Fruit fly (Drosophila melanogaster) whole organism, embryonic: ENCODE measurements around the gene CG4025.
A peak's percentile ranks its signal among the peaks of the same experiment; 100 is the strongest.

Experiments used
- ATbp ChIP-seq: fragments of 200-800 bp; sonication (Bioruptor generic); optimal IDR thresholded peaks from 2 replicates; lab custom pipeline; 2017; ENCODE audit warnings: missing biosample characterization, mild to moderate bottlenecking, missing genetic modification characterization, missing genetic modification reagents
- BtbVII ChIP-seq: fragments of 200-800 bp; sonication (Bioruptor generic); optimal IDR thresholded peaks from 3 replicates; lab custom pipeline; 2017; ENCODE audit warnings: missing biosample characterization, mild to moderate bottlenecking, missing genetic modification characterization
- Bteb2 ChIP-seq: fragments of 200-800 bp; sonication (Bioruptor generic); optimal IDR thresholded peaks from 2 replicates; lab custom pipeline; 2016; ENCODE audit warnings: missing biosample characterization, missing genetic modification characterization
- CG10274 ChIP-seq: fragments of 200-800 bp; sonication (Bioruptor generic); optimal IDR thresholded peaks from 3 replicates; lab custom pipeline; 2017; ENCODE audit warnings: missing biosample characterization, mild to moderate bottlenecking, missing genetic modification characterization
- CG11398 ChIP-seq: fragments of 200-800 bp; sonication (Bioruptor generic); optimal IDR thresholded peaks from 2 replicates; lab custom pipeline; 2016; ENCODE audit warnings: missing biosample characterization, missing genetic modification characterization
- CG11504 ChIP-seq: fragments of 200-800 bp; sonication (Bioruptor generic); optimal IDR thresholded peaks from 3 replicates; lab custom pipeline; 2019; ENCODE audit warnings: missing biosample characterization, mild to moderate bottlenecking, missing genetic modification characterization, moderate library complexity
- CG12769 ChIP-seq: fragments of 200-800 bp; sonication (Bioruptor generic); optimal IDR thresholded peaks from 2 replicates; lab custom pipeline; 2019; ENCODE audit warnings: missing biosample characterization, mild to moderate bottlenecking, missing genetic modification characterization, moderate library complexity
- CG14710 ChIP-seq: fragments of 200-800 bp; sonication (Bioruptor generic); optimal IDR thresholded peaks from 3 replicates; lab custom pipeline; 2019; ENCODE audit warnings: missing biosample characterization, mild to moderate bottlenecking, missing genetic modification characterization, moderate library complexity
- CG1529 ChIP-seq: fragments of 200-800 bp; sonication (Bioruptor generic); optimal IDR thresholded peaks from 3 replicates; lab custom pipeline; 2018; ENCODE audit warnings: missing biosample characterization, missing genetic modification characterization
- CG1602 ChIP-seq: fragments of 200-800 bp; sonication (Bioruptor generic); optimal IDR thresholded peaks from 3 replicates; lab custom pipeline; 2016; ENCODE audit warnings: missing biosample characterization, missing genetic modification characterization
- CG17802 ChIP-seq: fragments of 200-800 bp; sonication (Bioruptor generic); optimal IDR thresholded peaks from 2 replicates; lab custom pipeline; 2018; ENCODE audit warnings: missing biosample characterization, mild to moderate bottlenecking, missing genetic modification characterization, moderate library complexity
- CG2120 ChIP-seq: fragments of 200-800 bp; sonication (Bioruptor generic); optimal IDR thresholded peaks from 3 replicates; lab custom pipeline; 2016; ENCODE audit warnings: missing biosample characterization, missing genetic modification characterization
- CG31388 ChIP-seq: fragments of 200-800 bp; sonication (Bioruptor generic); optimal IDR thresholded peaks from 2 replicates; lab custom pipeline; 2016; ENCODE audit warnings: missing biosample characterization, missing genetic modification characterization
- CG4282 ChIP-seq: fragments of 200-800 bp; sonication (Bioruptor generic); optimal IDR thresholded peaks from 2 replicates; lab custom pipeline; 2016; ENCODE audit warnings: missing biosample characterization, missing genetic modification characterization
- CG4424 ChIP-seq: fragments of 200-800 bp; sonication (Bioruptor generic); optimal IDR thresholded peaks from 3 replicates; lab custom pipeline; 2016; ENCODE audit warnings: missing biosample characterization, missing genetic modification characterization
- CG8478 ChIP-seq: fragments of >200 bp; optimal IDR thresholded peaks from 2 replicates; lab custom pipeline; 2018
- CG9437 ChIP-seq: fragments of 200-800 bp; sonication (Bioruptor generic); optimal IDR thresholded peaks from 2 replicates; lab custom pipeline; 2018; ENCODE audit warnings: missing biosample characterization, mild to moderate bottlenecking, missing genetic modification characterization
- D ChIP-seq, 2 experiments: fragments of 200-800 bp in 1 of 2; fragments of >200 bp in 1 of 2; sonication (Bioruptor generic) in 1 of 2; optimal IDR thresholded peaks; 2 replicates in 1 of 2; 3 replicates in 1 of 2; lab custom pipeline; 2017; ENCODE audit warnings: mild to moderate bottlenecking in 1 of 2, missing biosample characterization in 1 of 2, missing genetic modification characterization in 1 of 2, missing genetic modification reagents in 1 of 2
- Dip2 ChIP-seq: fragments of 200-800 bp; sonication (Bioruptor generic); IDR thresholded peaks from 2 replicates; pipeline ENCODE4 v1.3.6; 2022; ENCODE audit warnings: missing biosample characterization, missing genetic modification characterization
- Drgx ChIP-seq: fragments of 200-800 bp; sonication (Bioruptor generic); IDR thresholded peaks from 2 replicates; pipeline ENCODE4 v1.3.6; 2022; ENCODE audit warnings: missing biosample characterization, missing genetic modification characterization
- Ets65A ChIP-seq: fragments of 200-800 bp; sonication (Bioruptor generic); peaks from one replicate; lab custom pipeline; 2016; ENCODE audit warnings: missing biosample characterization, missing genetic modification characterization
- H15 ChIP-seq: fragments of 200-800 bp; sonication (Bioruptor generic); IDR thresholded peaks from 3 replicates; pipeline ENCODE4 v1.3.6; 2022; ENCODE audit warnings: missing biosample characterization, missing genetic modification characterization
- HLH3B ChIP-seq: fragments of 200-800 bp; sonication (Bioruptor generic); IDR thresholded peaks from 2 replicates; pipeline ENCODE4 v1.3.6; 2022; ENCODE audit warnings: missing biosample characterization, missing genetic modification characterization
- Hr51 ChIP-seq, 2 experiments: fragments of 200-800 bp; sonication (Bioruptor generic); optimal IDR thresholded peaks; 2 replicates in 1 of 2; 3 replicates in 1 of 2; lab custom pipeline; 2016 to 2018; ENCODE audit warnings: missing biosample characterization in 2 of 2, missing genetic modification characterization in 2 of 2, mild to moderate bottlenecking in 1 of 2, moderate library complexity in 1 of 2
- Lhr ChIP-seq: fragments of 200-800 bp; sonication (Bioruptor generic); optimal IDR thresholded peaks from 3 replicates; lab custom pipeline; 2017; ENCODE audit warnings: mild to moderate bottlenecking, missing biosample characterization, missing genetic modification reagents, missing genetic modification characterization
- MTF-1 ChIP-seq: fragments of 200-800 bp; sonication (Bioruptor generic); optimal IDR thresholded peaks from 2 replicates; lab custom pipeline; 2018; ENCODE audit warnings: missing biosample characterization, mild to moderate bottlenecking, missing genetic modification characterization, borderline replicate concordance
- PHDP ChIP-seq: fragments of 200-800 bp; sonication (Bioruptor generic); optimal IDR thresholded peaks from 3 replicates; lab custom pipeline; 2018; ENCODE audit warnings: missing biosample characterization, mild to moderate bottlenecking, missing genetic modification characterization, moderate library complexity
- Rx ChIP-seq: fragments of 200-800 bp; sonication (Bioruptor generic); IDR thresholded peaks from 2 replicates; pipeline ENCODE4 v1.3.6; 2022; ENCODE audit warnings: missing biosample characterization, missing genetic modification characterization
- TFAM ChIP-seq: fragments of 200-800 bp; sonication (Bioruptor generic); optimal IDR thresholded peaks from 2 replicates; lab custom pipeline; 2017; ENCODE audit warnings: missing biosample characterization, missing genetic modification characterization, inconsistent platforms
- ab ChIP-seq: fragments of 200-800 bp; sonication (Bioruptor generic); optimal IDR thresholded peaks from 2 replicates; lab custom pipeline; 2016; ENCODE audit warnings: missing biosample characterization, missing genetic modification characterization
- ase ChIP-seq: fragments of 200-800 bp; sonication (Bioruptor generic); IDR thresholded peaks from 3 replicates; pipeline ENCODE4 v1.3.6; 2022; ENCODE audit warnings: missing biosample characterization, missing genetic modification characterization
- bowl ChIP-seq: fragments of 200-800 bp; sonication (Bioruptor generic); IDR thresholded peaks from 2 replicates; pipeline ENCODE4 v1.3.6; 2022; ENCODE audit warnings: missing biosample characterization, missing genetic modification characterization
- cato ChIP-seq: fragments of 200-800 bp; sonication (Bioruptor generic); optimal IDR thresholded peaks from 2 replicates; lab custom pipeline; 2016; ENCODE audit warnings: missing biosample characterization, missing genetic modification characterization, borderline replicate concordance
- chn ChIP-seq: fragments of 200-800 bp; sonication (Bioruptor generic); optimal IDR thresholded peaks from 2 replicates; lab custom pipeline; 2016; ENCODE audit warnings: missing biosample characterization, missing genetic modification characterization
- crc ChIP-seq: fragments of 200-800 bp; sonication (Bioruptor generic); optimal IDR thresholded peaks from 2 replicates; lab custom pipeline; 2016; ENCODE audit warnings: missing biosample characterization, missing genetic modification characterization
- dm ChIP-seq: fragments of 200-800 bp; sonication (Bioruptor generic); optimal IDR thresholded peaks from 3 replicates; lab custom pipeline; 2016; ENCODE audit warnings: missing biosample characterization, missing genetic modification characterization
- dmrt11E ChIP-seq: fragments of 200-800 bp; sonication (Bioruptor generic); optimal IDR thresholded peaks from 3 replicates; lab custom pipeline; 2018; ENCODE audit warnings: missing biosample characterization, mild to moderate bottlenecking, missing genetic modification characterization, moderate library complexity
- dmrt99B ChIP-seq: fragments of 200-800 bp; sonication (Bioruptor generic); optimal IDR thresholded peaks from 2 replicates; lab custom pipeline; 2018; ENCODE audit warnings: missing biosample characterization, mild to moderate bottlenecking, missing genetic modification characterization, moderate library complexity
- emc ChIP-seq: fragments of 200-800 bp; sonication (Bioruptor generic); optimal IDR thresholded peaks from 2 replicates; lab custom pipeline; 2016; ENCODE audit warnings: missing biosample characterization, missing genetic modification characterization
- grn ChIP-seq: fragments of 200-800 bp; sonication (Bioruptor generic); optimal IDR thresholded peaks from 3 replicates; lab custom pipeline; 2017; ENCODE audit warnings: missing biosample characterization, missing genetic modification characterization
- hb ChIP-seq: fragments of 200-800 bp; sonication (Bioruptor generic); IDR thresholded peaks from 3 replicates; pipeline ENCODE4 v1.3.6; 2022; ENCODE audit warnings: missing biosample characterization, missing genetic modification characterization; ENCODE audit not compliant: partially characterized antibody
- hth ChIP-seq: fragments of >200 bp; optimal IDR thresholded peaks from 2 replicates; lab custom pipeline; 2017; ENCODE audit warnings: inconsistent platforms
- insv ChIP-seq, 2 experiments: fragments of 200-800 bp; sonication (Bioruptor generic); optimal IDR thresholded peaks; 3 replicates each; lab custom pipeline; 2016 to 2018; ENCODE audit warnings: missing biosample characterization in 2 of 2, missing genetic modification characterization in 2 of 2
- jumu ChIP-seq: fragments of 200-800 bp; sonication (Bioruptor generic); optimal IDR thresholded peaks from 3 replicates; lab custom pipeline; 2016; ENCODE audit warnings: missing biosample characterization, missing genetic modification characterization
- kni ChIP-seq: fragments of 200-800 bp; sonication (Bioruptor generic); optimal IDR thresholded peaks from 3 replicates; lab custom pipeline; 2017; ENCODE audit warnings: mild to moderate bottlenecking, missing biosample characterization, missing genetic modification reagents, missing genetic modification characterization
- lab ChIP-seq: fragments of 200-800 bp; sonication (Bioruptor generic); optimal IDR thresholded peaks from 3 replicates; lab custom pipeline; 2017; ENCODE audit warnings: missing biosample characterization, missing genetic modification characterization, mild to moderate bottlenecking, moderate library complexity, missing genetic modification reagents
- maf-S ChIP-seq: fragments of 200-800 bp; sonication (Bioruptor generic); optimal IDR thresholded peaks from 2 replicates; lab custom pipeline; 2016; ENCODE audit warnings: missing biosample characterization, missing genetic modification characterization
- ranshi ChIP-seq: fragments of 200-800 bp; sonication (Bioruptor generic); IDR thresholded peaks from 2 replicates; pipeline ENCODE4 v1.3.6; 2022; ENCODE audit warnings: missing biosample characterization, missing genetic modification characterization
- sim ChIP-seq: fragments of 200-800 bp; sonication (Bioruptor generic); IDR thresholded peaks from 2 replicates; pipeline ENCODE4 v1.3.6; 2022; ENCODE audit warnings: missing biosample characterization, missing genetic modification characterization
- sna ChIP-seq: fragments of 200-800 bp; sonication (Bioruptor generic); IDR thresholded peaks from 2 replicates; pipeline ENCODE4 v1.3.6; 2022; ENCODE audit warnings: missing biosample characterization, missing genetic modification characterization; ENCODE audit not compliant: partially characterized antibody
- zfh1 ChIP-seq: fragments of 200-800 bp; sonication (Bioruptor generic); IDR thresholded peaks from 3 replicates; pipeline ENCODE4 v1.3.6; 2022; ENCODE audit warnings: missing biosample characterization, missing genetic modification characterization

CG4025 gene

dm6 chrX:2087501-2087900 is 10.7 kb downstream of the CG4025 start (continued):
- TF ChIP-seq Hr51 (GFP tag; optimal IDR thresholded peaks at IDR 0.05; lab: Kevin White, UChicago), result peak in 1 of 2 experiments; percentile 71
- TF ChIP-seq hth (lab: Kevin White, UChicago), result no peak
- TF ChIP-seq CG2120 (GFP tag; lab: Kevin White, UChicago), result peak; percentile 42
- peak; percentile 61 for TF ChIP-seq HLH3B
- no peak for TF ChIP-seq TFAM (GFP tag; lab: Kevin White, UChicago)
- TF ChIP-seq hb (GFP tag; lab: Robert Waterston, UW), result no peak
- peak; percentile 51 for TF ChIP-seq CG1529 (GFP tag; lab: Kevin White, UChicago)
- TF ChIP-seq PHDP (tag; lab: Kevin White, UChicago), result peak; percentile 54
- TF ChIP-seq Dip2 (GFP tag; lab: Robert Waterston, UW), result no peak
- TF ChIP-seq chn, result peak; percentile 13
- peak; percentile 63; the same call in 1 of the 3 replicates for TF ChIP-seq ase (GFP tag; lab: Robert Waterston, UW)
- TF ChIP-seq sim (GFP tag; lab: Robert Waterston, UW), result no peak
- peak; percentile 55 for TF ChIP-seq dmrt11E (tag; lab: Kevin White, UChicago)
- TF ChIP-seq ranshi (GFP tag; lab: Robert Waterston, UW), result peak; percentile 57
- TF ChIP-seq bowl (GFP tag; lab: Robert Waterston, UW), result no peak
- TF ChIP-seq H15, result 0 out of 3 replicates have a peak, but pooled peaks have one; percentile 42
- no peak for TF ChIP-seq sna (GFP tag; lab: Robert Waterston, UW)
- TF ChIP-seq zfh1 (GFP tag; lab: Robert Waterston, UW), result peak; percentile 69; the same call in 2 of the 3 replicates
- TF ChIP-seq D (optimal IDR thresholded peaks at IDR 0.05; lab: Kevin White, UChicago), result no peak
- peak; percentile 44 for TF ChIP-seq D (GFP tag; optimal IDR thresholded peaks at IDR 0.05; lab: Kevin White, UChicago)
- TF ChIP-seq CG31388 (GFP tag; lab: Kevin White, UChicago), result no peak
- TF ChIP-seq MTF-1 (GFP tag; lab: Kevin White, UChicago), result no peak
- TF ChIP-seq insv (GFP tag; optimal IDR thresholded peaks at IDR 0.05; lab: Kevin White, UChicago), result no peak
- TF ChIP-seq grn (GFP tag; lab: Kevin White, UChicago), result no peak
- peak; percentile 91 for TF ChIP-seq Ets65A (GFP tag; lab: Kevin White, UChicago)
- TF ChIP-seq CG4282, result no peak
- TF ChIP-seq Drgx (GFP tag; lab: Robert Waterston, UW), result peak; percentile 86
- TF ChIP-seq ATbp, result peak; percentile 81
- no peak for TF ChIP-seq kni (GFP tag; lab: Kevin White, UChicago)
- TF ChIP-seq CG11398 (GFP tag; lab: Kevin White, UChicago), result peak; percentile 56
- TF ChIP-seq BtbVII (GFP tag; lab: Kevin White, UChicago), result no peak
- TF ChIP-seq maf-S (GFP tag; lab: Kevin White, UChicago), result no peak
- no peak for TF ChIP-seq CG8478
- TF ChIP-seq CG1602 (GFP tag; lab: Kevin White, UChicago), result peak; percentile 46
- TF ChIP-seq emc (GFP tag; lab: Kevin White, UChicago), result no peak
- peak; percentile 24 for TF ChIP-seq CG9437 (GFP tag; lab: Kevin White, UChicago)
- TF ChIP-seq crc (GFP tag; lab: Kevin White, UChicago), result no peak
- peak; percentile 17 for TF ChIP-seq CG10274 (GFP tag; lab: Kevin White, UChicago)
- peak; percentile 18 for TF ChIP-seq Bteb2
- peak; percentile 58 for TF ChIP-seq Rx (GFP tag; lab: Robert Waterston, UW)
- TF ChIP-seq dm (GFP tag; lab: Kevin White, UChicago), result peak; percentile 52
- peak; percentile 69 for TF ChIP-seq CG11504 (tag; lab: Kevin White, UChicago)
- peak; percentile 48 for TF ChIP-seq CG4424 (GFP tag; lab: Kevin White, UChicago)
- TF ChIP-seq ab (GFP tag; lab: Kevin White, UChicago), result no peak
- TF ChIP-seq Lhr, result peak; percentile 4
- no peak for TF ChIP-seq cato
- peak; percentile 23 for TF ChIP-seq CG14710 (tag; lab: Kevin White, UChicago)
- TF ChIP-seq lab, result peak; percentile 63
- TF ChIP-seq CG12769, result peak; percentile 67
- peak; percentile 14 for TF ChIP-seq CG17802 (tag; lab: Kevin White, UChicago)
- TF ChIP-seq jumu (GFP tag; lab: Kevin White, UChicago), result peak; percentile 62
- peak; percentile 76 for TF ChIP-seq dmrt99B (tag; lab: Kevin White, UChicago)
